Fruit fly (Drosophila melanogaster) whole organism, embryonic: ENCODE results near the gene CSN5.

Experiments used
- B-H1 ChIP-seq: fragments of 200-800 bp; sonication (Bioruptor generic); IDR thresholded peaks from 3 replicates; pipeline ENCODE4 v1.3.6; 2022; ENCODE audit warnings: missing biosample characterization, missing genetic modification characterization
- Blimp-1 ChIP-seq: fragments of 200-800 bp; sonication (Bioruptor generic); optimal IDR thresholded peaks from 3 replicates; lab custom pipeline; 2018; ENCODE audit warnings: missing biosample characterization, missing genetic modification characterization, mild to moderate bottlenecking, moderate library complexity, missing genetic modification reagents
- CG10321 ChIP-seq: fragments of 200-800 bp; sonication (Bioruptor generic); IDR thresholded peaks from 2 replicates; pipeline ENCODE4 v1.3.6; 2022; ENCODE audit warnings: missing biosample characterization, missing genetic modification characterization
- CG10366 ChIP-seq: fragments of 200-800 bp; sonication (Bioruptor generic); IDR thresholded peaks from 2 replicates; pipeline ENCODE4 v1.3.6; 2022; ENCODE audit warnings: missing biosample characterization, missing genetic modification characterization
- CG11456 ChIP-seq: fragments of 200-800 bp; sonication (Bioruptor generic); IDR thresholded peaks from 3 replicates; pipeline ENCODE4 v1.3.6; 2022; ENCODE audit warnings: missing biosample characterization, missing genetic modification characterization
- CG11695 ChIP-seq: fragments of 200-800 bp; sonication (Bioruptor generic); IDR thresholded peaks from 3 replicates; pipeline ENCODE4 v1.3.6; 2022; ENCODE audit warnings: missing biosample characterization, missing genetic modification characterization
- CG12071 ChIP-seq: fragments of 200-800 bp; sonication (Bioruptor generic); optimal IDR thresholded peaks from 3 replicates; lab custom pipeline; 2018; ENCODE audit warnings: missing biosample characterization, mild to moderate bottlenecking, missing genetic modification characterization
- CG12219 ChIP-seq: fragments of 200-800 bp; sonication (Bioruptor generic); optimal IDR thresholded peaks from 3 replicates; lab custom pipeline; 2018; ENCODE audit warnings: missing biosample characterization, mild to moderate bottlenecking, missing genetic modification characterization
- CG1233 ChIP-seq: fragments of 200-800 bp; sonication (Bioruptor generic); optimal IDR thresholded peaks from 4 replicates; lab custom pipeline; 2018; ENCODE audit warnings: missing biosample characterization, mild to moderate bottlenecking, missing genetic modification characterization
- CG1603 ChIP-seq: fragments of 200-800 bp; sonication (Bioruptor generic); optimal IDR thresholded peaks from 2 replicates; lab custom pipeline; 2019; ENCODE audit warnings: missing biosample characterization, mild to moderate bottlenecking, missing genetic modification characterization, moderate library complexity
- CG17912 ChIP-seq: fragments of 200-800 bp; sonication (Bioruptor generic); optimal IDR thresholded peaks from 2 replicates; lab custom pipeline; 2018; ENCODE audit warnings: missing biosample characterization, mild to moderate bottlenecking, missing genetic modification characterization
- CG2116 ChIP-seq: fragments of 200-800 bp; sonication (Bioruptor generic); optimal IDR thresholded peaks from 3 replicates; lab custom pipeline; 2018; ENCODE audit warnings: missing biosample characterization, mild to moderate bottlenecking, missing genetic modification characterization
- CG3281 ChIP-seq: fragments of 200-800 bp; sonication (Bioruptor generic); optimal IDR thresholded peaks from 3 replicates; lab custom pipeline; 2017; ENCODE audit warnings: missing biosample characterization, mild to moderate bottlenecking, missing genetic modification characterization
- CG3995 ChIP-seq: fragments of 200-800 bp; sonication (Bioruptor generic); optimal IDR thresholded peaks from 3 replicates; lab custom pipeline; 2016; ENCODE audit warnings: missing biosample characterization, missing genetic modification characterization
- CG4854 ChIP-seq: fragments of 200-800 bp; sonication (Bioruptor generic); optimal IDR thresholded peaks from 2 replicates; lab custom pipeline; 2016; ENCODE audit warnings: missing biosample characterization, missing genetic modification characterization, inconsistent platforms
- CG6854 ChIP-seq: fragments of 200-800 bp; sonication (Bioruptor generic); optimal IDR thresholded peaks from 3 replicates; lab custom pipeline; 2017; ENCODE audit warnings: missing biosample characterization, mild to moderate bottlenecking, missing genetic modification characterization
- CG7271 ChIP-seq: fragments of 200-800 bp; sonication (Bioruptor generic); optimal IDR thresholded peaks from 2 replicates; lab custom pipeline; 2018; ENCODE audit warnings: missing biosample characterization, mild to moderate bottlenecking, missing genetic modification characterization, moderate library complexity
- CG7963 ChIP-seq: fragments of 200-800 bp; sonication (Bioruptor generic); IDR thresholded peaks from 3 replicates; pipeline ENCODE4 v1.3.6; 2022; ENCODE audit warnings: missing biosample characterization, missing genetic modification characterization; ENCODE audit not compliant: partially characterized antibody
- CG8388 ChIP-seq: fragments of 200-800 bp; sonication (Bioruptor generic); optimal IDR thresholded peaks from 2 replicates; lab custom pipeline; 2019; ENCODE audit warnings: missing biosample characterization, mild to moderate bottlenecking, missing genetic modification characterization, moderate library complexity
- CG9437 ChIP-seq: fragments of 200-800 bp; sonication (Bioruptor generic); optimal IDR thresholded peaks from 2 replicates; lab custom pipeline; 2018; ENCODE audit warnings: missing biosample characterization, mild to moderate bottlenecking, missing genetic modification characterization
- CrebB ChIP-seq: fragments of 200-800 bp; sonication (Bioruptor generic); optimal IDR thresholded peaks from 3 replicates; lab custom pipeline; 2018; ENCODE audit warnings: missing biosample characterization, mild to moderate bottlenecking, missing genetic modification characterization
- D ChIP-seq, 2 experiments: fragments of 200-800 bp in 1 of 2; fragments of >200 bp in 1 of 2; sonication (Bioruptor generic) in 1 of 2; optimal IDR thresholded peaks; 2 replicates in 1 of 2; 3 replicates in 1 of 2; lab custom pipeline; 2017; ENCODE audit warnings: mild to moderate bottlenecking in 1 of 2, missing biosample characterization in 1 of 2, missing genetic modification characterization in 1 of 2, missing genetic modification reagents in 1 of 2
- Dip3 ChIP-seq: fragments of 200-800 bp; sonication (Bioruptor generic); optimal IDR thresholded peaks from 3 replicates; lab custom pipeline; 2016; ENCODE audit warnings: missing biosample characterization, missing genetic modification characterization
- Dref ChIP-seq: fragments of 200-800 bp; sonication (Bioruptor generic); IDR thresholded peaks from 2 replicates; pipeline ENCODE4 v1.3.6; 2022; ENCODE audit warnings: missing biosample characterization, missing genetic modification characterization
- E2f2 ChIP-seq: fragments of 200-800 bp; sonication (Bioruptor generic); IDR thresholded peaks from 2 replicates; pipeline ENCODE4 v1.3.6; 2022; ENCODE audit warnings: missing biosample characterization, missing genetic modification characterization
- ERR ChIP-seq: fragments of 200-800 bp; sonication (Bioruptor generic); optimal IDR thresholded peaks from 2 replicates; lab custom pipeline; 2016; ENCODE audit warnings: missing biosample characterization, missing genetic modification characterization
- Fer2 ChIP-seq: fragments of 200-800 bp; sonication (Bioruptor generic); optimal IDR thresholded peaks from 2 replicates; lab custom pipeline; 2018; ENCODE audit warnings: missing biosample characterization, mild to moderate bottlenecking, missing genetic modification characterization, moderate library complexity
- Gsc ChIP-seq: fragments of 200-800 bp; sonication (Bioruptor generic); IDR thresholded peaks from 2 replicates; pipeline ENCODE4 v1.3.6; 2022; ENCODE audit warnings: missing biosample characterization, missing genetic modification characterization
- HLH4C ChIP-seq: fragments of 200-800 bp; sonication (Bioruptor generic); IDR thresholded peaks from 3 replicates; pipeline ENCODE4 v1.3.6; 2022; ENCODE audit warnings: missing biosample characterization, missing genetic modification characterization; ENCODE audit not compliant: partially characterized antibody
- Mes4 ChIP-seq: fragments of 200-800 bp; sonication (Bioruptor generic); optimal IDR thresholded peaks from 2 replicates; lab custom pipeline; 2016; ENCODE audit warnings: missing biosample characterization, missing genetic modification characterization
- Mrtf ChIP-seq: fragments of 200-800 bp; sonication (Bioruptor generic); IDR thresholded peaks from 3 replicates; pipeline ENCODE4 v1.3.6; 2022; ENCODE audit warnings: missing biosample characterization, missing genetic modification characterization
- Oaz ChIP-seq: fragments of 200-800 bp; sonication (Bioruptor generic); IDR thresholded peaks from 2 replicates; pipeline ENCODE4 v1.3.6; 2022; ENCODE audit warnings: missing biosample characterization, missing genetic modification characterization
- Pdp1 ChIP-seq, 2 experiments: fragments of 200-800 bp; sonication (Bioruptor generic); optimal IDR thresholded peaks; 3 replicates each; lab custom pipeline; 2016; ENCODE audit warnings: missing biosample characterization in 2 of 2, missing genetic modification characterization in 2 of 2, mild to moderate bottlenecking in 1 of 2, moderate library complexity in 1 of 2
- Spps ChIP-seq: fragments of 200-800 bp; sonication (Bioruptor generic); optimal IDR thresholded peaks from 2 replicates; lab custom pipeline; 2018; ENCODE audit warnings: missing biosample characterization, mild to moderate bottlenecking, missing genetic modification characterization
- Tbp ChIP-seq: fragments of >200 bp; optimal IDR thresholded peaks from 2 replicates; lab custom pipeline; 2018; ENCODE audit warnings: missing biosample characterization, missing genetic modification characterization
- Vsx1 ChIP-seq: fragments of 200-800 bp; sonication (Bioruptor generic); optimal IDR thresholded peaks from 2 replicates; lab custom pipeline; 2017; ENCODE audit warnings: missing biosample characterization, mild to moderate bottlenecking, missing genetic modification characterization, missing genetic modification reagents
- amos ChIP-seq: fragments of 200-800 bp; sonication (Bioruptor generic); IDR thresholded peaks from 2 replicates; pipeline ENCODE4 v1.3.6; 2022; ENCODE audit warnings: missing biosample characterization, missing genetic modification characterization; ENCODE audit not compliant: partially characterized antibody
- ash1 ChIP-seq: fragments of 200-800 bp; sonication (Bioruptor generic); optimal IDR thresholded peaks from 2 replicates; lab custom pipeline; 2018; ENCODE audit warnings: missing biosample characterization, mild to moderate bottlenecking, missing genetic modification characterization
- cad ChIP-seq: fragments of >200 bp; optimal IDR thresholded peaks from 2 replicates; lab custom pipeline; 2017; ENCODE audit warnings: missing biosample characterization, missing genetic modification characterization
- cas ChIP-seq: fragments of 200-800 bp; sonication (Bioruptor generic); IDR thresholded peaks from 2 replicates; pipeline ENCODE4 v1.3.6; 2022; ENCODE audit warnings: missing biosample characterization, missing genetic modification characterization
- crc ChIP-seq: fragments of 200-800 bp; sonication (Bioruptor generic); optimal IDR thresholded peaks from 2 replicates; lab custom pipeline; 2016; ENCODE audit warnings: missing biosample characterization, missing genetic modification characterization
- dysf ChIP-seq: fragments of 200-800 bp; sonication (Bioruptor generic); IDR thresholded peaks from 3 replicates; pipeline ENCODE4 v1.3.6; 2022; ENCODE audit warnings: missing biosample characterization, missing genetic modification characterization
- fd64A ChIP-seq: fragments of 200-800 bp; sonication (Bioruptor generic); optimal IDR thresholded peaks from 3 replicates; lab custom pipeline; 2018; ENCODE audit warnings: missing biosample characterization, mild to moderate bottlenecking, missing genetic modification characterization
- lbe ChIP-seq: fragments of 200-800 bp; sonication (Bioruptor generic); optimal IDR thresholded peaks from 2 replicates; lab custom pipeline; 2016; ENCODE audit warnings: missing biosample characterization, mild to moderate bottlenecking, missing genetic modification characterization
- lilli ChIP-seq: fragments of 200-800 bp; sonication (Bioruptor generic); optimal IDR thresholded peaks from 3 replicates; lab custom pipeline; 2016; ENCODE audit warnings: missing biosample characterization, missing genetic modification characterization
- luna ChIP-seq: fragments of 200-800 bp; sonication (Bioruptor generic); optimal IDR thresholded peaks from 2 replicates; lab custom pipeline; 2016; ENCODE audit warnings: missing biosample characterization, missing genetic modification characterization
- nerfin-2 ChIP-seq: fragments of 200-800 bp; sonication (Bioruptor generic); IDR thresholded peaks from 2 replicates; pipeline ENCODE4 v1.3.6; 2022; ENCODE audit warnings: missing biosample characterization, missing genetic modification characterization; ENCODE audit not compliant: partially characterized antibody
- onecut ChIP-seq: fragments of 200-800 bp; sonication (Bioruptor generic); IDR thresholded peaks from 2 replicates; pipeline ENCODE4 v1.3.6; 2022; ENCODE audit warnings: missing biosample characterization, missing genetic modification characterization
- schlank ChIP-seq: fragments of 200-800 bp; sonication (Bioruptor generic); optimal IDR thresholded peaks from 2 replicates; lab custom pipeline; 2018; ENCODE audit warnings: missing biosample characterization, mild to moderate bottlenecking, missing genetic modification characterization
- seq ChIP-seq: fragments of 200-800 bp; sonication (Bioruptor generic); IDR thresholded peaks from 2 replicates; pipeline ENCODE4 v1.3.6; 2022; ENCODE audit warnings: missing biosample characterization, missing genetic modification characterization
- slp2 ChIP-seq: fragments of 200-800 bp; sonication (Bioruptor generic); optimal IDR thresholded peaks from 2 replicates; lab custom pipeline; 2016; ENCODE audit warnings: missing biosample characterization, missing genetic modification characterization
- ssp ChIP-seq: fragments of 200-800 bp; sonication (Bioruptor generic); IDR thresholded peaks from 2 replicates; pipeline ENCODE4 v1.3.6; 2022; ENCODE audit warnings: missing biosample characterization, missing genetic modification characterization

The CSN5 gene

dm6 chr3R:16455875-16456274, 14.0 kb upstream of the CSN5 start, which contains the start of gene CG14883 (continued):
- no peak for TF ChIP-seq CG11695
- no peak for TF ChIP-seq Pdp1 (GFP tag; optimal IDR thresholded peaks at IDR 0.05; lab: Kevin White, UChicago)
- TF ChIP-seq CrebB (tag; lab: Kevin White, UChicago) = no peak
- no peak for TF ChIP-seq dysf (GFP tag; lab: Robert Waterston, UW)
- peak; percentile 70 for TF ChIP-seq CG2116 (GFP tag; lab: Kevin White, UChicago)
- TF ChIP-seq HLH4C = peak; percentile 58
- no peak for TF ChIP-seq B-H1 (GFP tag; lab: Robert Waterston, UW)
- no peak for TF ChIP-seq Dip3 (GFP tag; lab: Kevin White, UChicago)
- TF ChIP-seq ash1 = no peak
- no peak for TF ChIP-seq Spps (tag; lab: Kevin White, UChicago)
- no peak for TF ChIP-seq Mes4 (GFP tag; lab: Kevin White, UChicago)
- TF ChIP-seq luna (GFP tag; lab: Kevin White, UChicago) = no peak
- TF ChIP-seq Oaz (GFP tag; lab: Robert Waterston, UW) = no peak
- TF ChIP-seq ssp (GFP tag; lab: Robert Waterston, UW) = no peak
- peak; percentile 98 for TF ChIP-seq Blimp-1
- no peak for TF ChIP-seq CG6854 (GFP tag; lab: Kevin White, UChicago)
- peak; percentile 75 for TF ChIP-seq CG3995 (GFP tag; lab: Kevin White, UChicago)
- TF ChIP-seq CG10321 = no peak
- TF ChIP-seq onecut (GFP tag; lab: Robert Waterston, UW) = no peak
- TF ChIP-seq Dref (GFP tag; lab: Robert Waterston, UW) = peak; percentile 69
- TF ChIP-seq amos (GFP tag; lab: Robert Waterston, UW) = peak; percentile 44; the same call in 1 of the 2 replicates
- TF ChIP-seq schlank = no peak
- TF ChIP-seq CG1233 (GFP tag; lab: Kevin White, UChicago) = no peak
- TF ChIP-seq CG11456 (GFP tag; lab: Robert Waterston, UW) = no peak
- TF ChIP-seq crc (GFP tag; lab: Kevin White, UChicago) = no peak
- no peak for TF ChIP-seq CG7963 (GFP tag; lab: Robert Waterston, UW)
- no peak for TF ChIP-seq ERR
- no peak for TF ChIP-seq Tbp (GFP tag; lab: Kevin White, UChicago)
- TF ChIP-seq CG7271 (tag; lab: Kevin White, UChicago) = no peak
- no peak for TF ChIP-seq fd64A (GFP tag; lab: Kevin White, UChicago)
- no peak for TF ChIP-seq CG4854 (GFP tag; lab: Kevin White, UChicago)
- TF ChIP-seq Vsx1 (GFP tag; lab: Kevin White, UChicago) = no peak

- TF ChIP-seq CG12219 (GFP tag; lab: Kevin White, UChicago) (no peak), onecut (GFP tag; lab: Robert Waterston, UW) (peak; percentile 98), amos (GFP tag; lab: Robert Waterston, UW) (no peak), nerfin-2 (0 out of 2 replicates have a peak, but pooled peaks have one; percentile 10), E2f2 (GFP tag; lab: Robert Waterston, UW) (no peak), Mrtf (GFP tag; lab: Robert Waterston, UW) (no peak), CG12071 (GFP tag; lab: Kevin White, UChicago) (no peak), CG3281 (GFP tag; lab: Kevin White, UChicago) (no peak), cad (GFP tag; lab: Kevin White, UChicago) (no peak), CG1603 (tag; lab: Kevin White, UChicago) (no peak), slp2 (no peak), seq (peak; percentile 42; the same call in 1 of the 2 replicates), lbe (GFP tag; lab: Kevin White, UChicago) (no peak), cas (GFP tag; lab: Robert Waterston, UW) (no peak), CG10366 (GFP tag; lab: Robert Waterston, UW) (no peak), CG8388 (GFP tag; lab: Kevin White, UChicago) (no peak), CG17912 (GFP tag; lab: Kevin White, UChicago) (no peak), lilli (GFP tag; lab: Kevin White, UChicago) (no peak), Gsc (GFP tag; lab: Robert Waterston, UW) (no peak), CG9437 (GFP tag; lab: Kevin White, UChicago) (no peak), Fer2 (tag; lab: Kevin White, UChicago) (no peak), D (optimal IDR thresholded peaks at IDR 0.05; lab: Kevin White, UChicago) (no peak), D (GFP tag; optimal IDR thresholded peaks at IDR 0.05; lab: Kevin White, UChicago) (no peak)
Measured at dm6 chr3R:16456607-16457006, 13.3 kb upstream of the CSN5 start.
